Worm (Caenorhabditis elegans): Measurements from ENCODE around the gene cpg-19.

The cpg-19 gene

ce11 chrX:16604566-16604965 lies 17.0 kb upstream of the cpg-19 start:
- TF ChIP-seq aly-1 (tag; optimal IDR thresholded peaks at IDR 0.05) (no peak), F13C5.2 (tag; optimal IDR thresholded peaks at IDR 0.05) (peak; percentile 86), tbx-37 (GFP tag; conservative IDR thresholded peaks at IDR 0.05) (peak; percentile 83), B0310.2 (tag; optimal IDR thresholded peaks at IDR 0.05) (peak; percentile 77), ama-1 (optimal IDR thresholded peaks at IDR 0.05) (no peak), hnd-1 (tag; optimal IDR thresholded peaks at IDR 0.05) (peak; percentile 48), ets-7 (tag; optimal IDR thresholded peaks at IDR 0.05) (no peak), ceh-13 (GFP tag; optimal IDR thresholded peaks at IDR 0.05) (peak; percentile 45), scrt-1 (GFP tag; IDR thresholded peaks at IDR 0.05) (peak; percentile 70; the same call in 1 of the 2 replicates), flt-1 (GFP tag; IDR thresholded peaks at IDR 0.05) (peak; percentile 74), sea-1 (GFP tag; conservative IDR thresholded peaks at IDR 0.05) (peak; percentile 62; the same call in 1 of the 2 replicates), pes-1 (GFP tag; IDR thresholded peaks at IDR 0.05) (peak; percentile 83), tbx-11 (GFP tag; IDR thresholded peaks at IDR 0.05) (peak; percentile 77), ceh-36 (tag; optimal IDR thresholded peaks at IDR 0.05) (peak; percentile 78), hmbx-1 (tag; optimal IDR thresholded peaks at IDR 0.05) (peak; percentile 6), hmg-4 (GFP tag; optimal IDR thresholded peaks at IDR 0.05) (peak; percentile 65), tra-4 (tag; optimal IDR thresholded peaks at IDR 0.05) (no peak)

DNA sequence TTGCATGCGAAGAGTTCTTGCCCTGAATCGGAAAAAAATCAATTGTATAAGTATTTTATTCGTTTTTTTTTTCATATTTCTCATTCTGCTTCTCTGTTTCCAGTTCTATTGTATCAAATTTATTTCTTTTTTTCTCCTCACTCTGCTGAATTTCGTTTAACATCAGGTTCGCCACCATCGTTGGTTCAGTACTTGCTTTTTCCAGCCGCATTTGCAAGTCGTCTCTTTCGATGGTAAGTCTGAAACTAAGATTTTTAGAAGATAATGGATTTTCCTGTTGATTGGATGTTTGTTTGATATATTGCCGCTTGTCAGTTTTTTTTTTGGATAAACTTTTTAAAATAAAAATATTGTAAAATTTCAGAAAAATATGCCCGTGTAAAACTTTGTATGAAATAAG lies 14.5 kb upstream of the cpg-19 start:
- no peak for TF ChIP-seq tra-4 (tag; optimal IDR thresholded peaks at IDR 0.05)
- no peak for TF ChIP-seq B0310.2 (tag; optimal IDR thresholded peaks at IDR 0.05)
- no peak for TF ChIP-seq scrt-1 (GFP tag; IDR thresholded peaks at IDR 0.05)
- no peak for TF ChIP-seq ets-7 (tag; optimal IDR thresholded peaks at IDR 0.05)
- TF ChIP-seq ceh-36 (tag; optimal IDR thresholded peaks at IDR 0.05) = no peak
- TF ChIP-seq hnd-1 (tag; optimal IDR thresholded peaks at IDR 0.05) = no peak
- TF ChIP-seq tbx-11 (GFP tag; IDR thresholded peaks at IDR 0.05) = no peak
- TF ChIP-seq sea-1 (GFP tag; conservative IDR thresholded peaks at IDR 0.05) = no peak
- no peak for TF ChIP-seq hmg-4 (GFP tag; optimal IDR thresholded peaks at IDR 0.05)
- TF ChIP-seq flt-1 (GFP tag; IDR thresholded peaks at IDR 0.05) = no peak
- no peak for TF ChIP-seq F13C5.2 (tag; optimal IDR thresholded peaks at IDR 0.05)
- no peak for TF ChIP-seq aly-1 (tag; optimal IDR thresholded peaks at IDR 0.05)
- TF ChIP-seq ceh-13 (GFP tag; optimal IDR thresholded peaks at IDR 0.05) = no peak
- TF ChIP-seq pes-1 (GFP tag; IDR thresholded peaks at IDR 0.05) = no peak

- TF ChIP-seq flt-1 (GFP tag; IDR thresholded peaks at IDR 0.05) = no peak
- no peak for TF ChIP-seq ama-1 (optimal IDR thresholded peaks at IDR 0.05)
- TF ChIP-seq tbx-37 (GFP tag; conservative IDR thresholded peaks at IDR 0.05) = no peak
- no peak for TF ChIP-seq scrt-1 (GFP tag; IDR thresholded peaks at IDR 0.05)
- TF ChIP-seq tbx-11 (GFP tag; IDR thresholded peaks at IDR 0.05) = no peak
- TF ChIP-seq aly-1 (tag; optimal IDR thresholded peaks at IDR 0.05) = no peak
- TF ChIP-seq ceh-13 (GFP tag; optimal IDR thresholded peaks at IDR 0.05) = no peak
- TF ChIP-seq ets-7 (tag; optimal IDR thresholded peaks at IDR 0.05) = no peak
- no peak for TF ChIP-seq F13C5.2 (tag; optimal IDR thresholded peaks at IDR 0.05)
- TF ChIP-seq ceh-36 (tag; optimal IDR thresholded peaks at IDR 0.05) = no peak
- TF ChIP-seq pes-1 (GFP tag; IDR thresholded peaks at IDR 0.05) = no peak
- no peak for TF ChIP-seq hnd-1 (tag; optimal IDR thresholded peaks at IDR 0.05)
- no peak for TF ChIP-seq sea-1 (GFP tag; conservative IDR thresholded peaks at IDR 0.05)
- TF ChIP-seq tra-4 (tag; optimal IDR thresholded peaks at IDR 0.05) = no peak
- no peak for TF ChIP-seq hmbx-1 (tag; optimal IDR thresholded peaks at IDR 0.05)
- no peak for TF ChIP-seq hmg-4 (GFP tag; optimal IDR thresholded peaks at IDR 0.05)
- no peak for TF ChIP-seq B0310.2 (tag; optimal IDR thresholded peaks at IDR 0.05)
Observed at ce11 chrX:16609424-16609823, 12.2 kb upstream of the cpg-19 start, which contains the start of gene F59C12.3. Gene F59C12.3 (minus strand): TSS chrX:16609524.

DNA sequence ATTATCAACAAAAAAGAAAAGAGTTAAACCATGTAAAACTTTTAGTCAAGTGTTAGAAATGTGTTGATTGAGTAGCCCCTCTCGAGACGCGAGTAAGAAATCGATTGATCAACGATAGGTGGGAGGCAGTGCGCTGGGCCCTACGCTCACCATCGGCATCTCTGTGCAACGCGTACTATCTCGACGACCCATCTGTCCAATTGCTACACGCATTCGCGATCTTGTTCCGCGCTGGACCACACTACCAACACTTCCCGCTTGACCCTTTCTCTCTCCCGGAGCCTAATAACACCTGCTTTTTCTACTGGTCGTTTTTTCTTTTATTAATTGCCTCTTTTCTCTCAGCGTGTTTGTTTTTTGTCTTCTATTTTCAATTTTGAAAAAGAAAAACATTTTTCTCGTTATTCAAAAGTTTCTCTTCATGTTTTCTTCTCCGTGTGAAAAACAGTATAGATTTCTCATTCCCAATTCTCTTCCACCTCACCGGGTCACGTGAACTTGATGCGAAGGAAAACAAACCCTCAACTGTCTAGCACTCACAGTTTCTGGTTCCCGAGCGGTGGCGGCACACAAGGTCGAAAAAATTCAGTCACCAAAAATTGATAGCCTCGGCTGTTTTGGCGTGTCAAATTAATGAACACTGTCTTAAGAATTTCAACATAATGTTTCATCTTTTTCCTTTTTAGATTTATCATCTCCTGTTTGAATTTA lies 10.1 kb upstream of the cpg-19 start:
- 0 out of 2 replicates have a peak, but pooled peaks have one; percentile 20 for TF ChIP-seq sea-1 (GFP tag; conservative IDR thresholded peaks at IDR 0.05)
- TF ChIP-seq flt-1 (GFP tag; IDR thresholded peaks at IDR 0.05) = no peak
- TF ChIP-seq ama-1 (optimal IDR thresholded peaks at IDR 0.05) = no peak
- TF ChIP-seq hmg-4 (GFP tag; optimal IDR thresholded peaks at IDR 0.05) = peak; percentile 24
- no peak for TF ChIP-seq tbx-11 (GFP tag; IDR thresholded peaks at IDR 0.05)
- TF ChIP-seq hnd-1 (tag; optimal IDR thresholded peaks at IDR 0.05) = no peak
- TF ChIP-seq hmbx-1 (tag; optimal IDR thresholded peaks at IDR 0.05) = no peak
- peak; percentile 10 for TF ChIP-seq ceh-13 (GFP tag; optimal IDR thresholded peaks at IDR 0.05)
- 0 out of 2 replicates have a peak, but pooled peaks have one; percentile 37 for TF ChIP-seq scrt-1 (GFP tag; IDR thresholded peaks at IDR 0.05)
- no peak for TF ChIP-seq tbx-37 (GFP tag; conservative IDR thresholded peaks at IDR 0.05)
- TF ChIP-seq tra-4 (tag; optimal IDR thresholded peaks at IDR 0.05) = no peak
- 0 out of 2 replicates have a peak, but pooled peaks have one; percentile 32 for TF ChIP-seq pes-1 (GFP tag; IDR thresholded peaks at IDR 0.05)
- no peak for TF ChIP-seq ceh-36 (tag; optimal IDR thresholded peaks at IDR 0.05)
- no peak for TF ChIP-seq F13C5.2 (tag; optimal IDR thresholded peaks at IDR 0.05)
- TF ChIP-seq aly-1 (tag; optimal IDR thresholded peaks at IDR 0.05) = no peak
- no peak for TF ChIP-seq ets-7 (tag; optimal IDR thresholded peaks at IDR 0.05)
- TF ChIP-seq B0310.2 (tag; optimal IDR thresholded peaks at IDR 0.05) = no peak

DNA sequence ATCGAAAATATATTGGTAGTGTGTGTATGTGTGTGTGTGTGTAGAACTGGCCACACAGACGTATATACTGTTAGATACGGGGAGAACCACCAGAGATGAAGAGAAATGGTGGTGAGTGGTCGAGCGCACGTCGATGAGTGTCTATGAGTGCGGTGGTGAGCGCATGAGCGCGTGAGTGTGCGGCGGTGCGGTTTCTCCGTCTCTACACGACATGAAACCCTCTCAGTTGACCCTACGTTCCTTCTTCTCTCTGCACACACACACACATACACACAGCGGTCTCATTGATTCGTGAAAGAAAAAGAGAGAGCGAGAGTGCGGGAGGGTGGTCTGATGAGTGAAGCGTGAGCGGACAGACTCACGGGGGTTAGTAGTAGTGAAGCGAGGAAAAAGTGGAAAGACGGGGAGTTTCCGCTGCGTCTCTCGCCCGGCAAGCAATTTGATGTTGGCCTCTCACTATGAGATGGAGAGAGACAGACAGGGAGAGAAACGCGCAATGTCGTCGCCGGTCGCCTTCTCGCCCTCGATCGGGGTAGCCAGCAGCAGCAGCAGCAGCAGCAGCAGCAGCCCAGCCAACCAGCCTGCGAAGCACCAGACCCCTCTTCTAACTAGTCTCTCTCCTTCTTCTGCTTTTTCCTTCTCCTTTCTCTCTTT lies 9.2 kb upstream of the cpg-19 start:
- TF ChIP-seq hmg-4 (GFP tag; optimal IDR thresholded peaks at IDR 0.05) = peak; percentile 98
- peak; percentile 48 for TF ChIP-seq B0310.2 (tag; optimal IDR thresholded peaks at IDR 0.05)
- peak; percentile 17 for TF ChIP-seq tra-4 (tag; optimal IDR thresholded peaks at IDR 0.05)
- TF ChIP-seq ceh-13 (GFP tag; optimal IDR thresholded peaks at IDR 0.05) = no peak
- TF ChIP-seq sea-1 (GFP tag; conservative IDR thresholded peaks at IDR 0.05) = peak; percentile 65; the same call in 1 of the 2 replicates
- no peak for TF ChIP-seq pes-1 (GFP tag; IDR thresholded peaks at IDR 0.05)
- TF ChIP-seq ama-1 (optimal IDR thresholded peaks at IDR 0.05) = no peak
- TF ChIP-seq scrt-1 (GFP tag; IDR thresholded peaks at IDR 0.05) = peak; percentile 69
- peak; percentile 38 for TF ChIP-seq flt-1 (GFP tag; IDR thresholded peaks at IDR 0.05)
- peak; percentile 19; the same call in 1 of the 2 replicates for TF ChIP-seq tbx-37 (GFP tag; conservative IDR thresholded peaks at IDR 0.05)
- peak; percentile 55 for TF ChIP-seq aly-1 (tag; optimal IDR thresholded peaks at IDR 0.05)
- peak; percentile 29 for TF ChIP-seq ets-7 (tag; optimal IDR thresholded peaks at IDR 0.05)
- peak; percentile 90 for TF ChIP-seq F13C5.2 (tag; optimal IDR thresholded peaks at IDR 0.05)
- TF ChIP-seq hmbx-1 (tag; optimal IDR thresholded peaks at IDR 0.05) = no peak
- no peak for TF ChIP-seq hnd-1 (tag; optimal IDR thresholded peaks at IDR 0.05)
- 0 out of 2 replicates have a peak, but pooled peaks have one; percentile 30 for TF ChIP-seq tbx-11 (GFP tag; IDR thresholded peaks at IDR 0.05)
- peak; percentile 41 for TF ChIP-seq ceh-36 (tag; optimal IDR thresholded peaks at IDR 0.05)

Measured in whole organism, early embryonic.